Worm (Caenorhabditis elegans) whole organism, young adult: ENCODE measurements around the gene farl-11.

Experiments
- F23B12.7 ChIP-seq: sonication (generic microtip); optimal IDR thresholded peaks from 2 replicates; lab custom pipeline; 2017; ENCODE audit warnings: missing genetic modification characterization, mild to moderate bottlenecking, missing compliant biosample characterization, antibody characterized with exemption, moderate library complexity; ENCODE audit not compliant: insufficient read depth
- Y53F4B.3 ChIP-seq: fragments of 200-800 bp; sonication (Bioruptor generic); IDR thresholded peaks from 2 replicates; pipeline ENCODE4 v1.3.6; 2022; ENCODE audit warnings: missing genetic modification reagents, missing genetic modification characterization, missing compliant biosample characterization
- ZK185.1 ChIP-seq: sonication (generic microtip); optimal IDR thresholded peaks from 2 replicates; lab custom pipeline; 2016; ENCODE audit warnings: mild to moderate bottlenecking, missing genetic modification characterization, missing compliant biosample characterization; ENCODE audit not compliant: poor library complexity, severe bottlenecking
- pha-4 ChIP-seq: fragments of 150-350 bp; sonication (generic microtip); optimal IDR thresholded peaks from 2 replicates; lab custom pipeline; 2014; ENCODE audit warnings: missing biosample characterization, missing genetic modification reagents, missing genetic modification characterization
- unc-62 ChIP-seq: fragments of 150-350 bp; optimal IDR thresholded peaks from 2 replicates; lab custom pipeline; 2014; ENCODE audit warnings: missing biosample characterization, missing genetic modification reagents, missing genetic modification characterization

- TF ChIP-seq F23B12.7, result no peak
- TF ChIP-seq pha-4, result no peak
- no peak for TF ChIP-seq ZK185.1 (tag; lab: Kevin White, UChicago)
- no peak for TF ChIP-seq unc-62 (GFP tag; lab: Kevin White, UChicago)
- TF ChIP-seq Y53F4B.3 (GFP tag; lab: Robert Waterston, UW), result no peak
Observed at ce11 chrII:7075564-7076228, 29.1 kb downstream of the farl-11 start, which contains the start of gene T02G5.7.
